Worm (Caenorhabditis elegans) whole organism, L4/young adult: ENCODE measurements around the gene dpf-2.

ENCODE experiments used
- W03F9.2 ChIP-seq: fragments of 150-350 bp; optimal IDR thresholded peaks from 2 replicates; lab custom pipeline; 2014; ENCODE audit warnings: missing biosample characterization, missing genetic modification characterization
- dao-5 ChIP-seq: sonication (generic microtip); optimal IDR thresholded peaks from 2 replicates; lab custom pipeline; 2016; ENCODE audit warnings: missing genotype, missing genetic modification characterization, moderate library complexity, missing compliant biosample characterization

DNA sequence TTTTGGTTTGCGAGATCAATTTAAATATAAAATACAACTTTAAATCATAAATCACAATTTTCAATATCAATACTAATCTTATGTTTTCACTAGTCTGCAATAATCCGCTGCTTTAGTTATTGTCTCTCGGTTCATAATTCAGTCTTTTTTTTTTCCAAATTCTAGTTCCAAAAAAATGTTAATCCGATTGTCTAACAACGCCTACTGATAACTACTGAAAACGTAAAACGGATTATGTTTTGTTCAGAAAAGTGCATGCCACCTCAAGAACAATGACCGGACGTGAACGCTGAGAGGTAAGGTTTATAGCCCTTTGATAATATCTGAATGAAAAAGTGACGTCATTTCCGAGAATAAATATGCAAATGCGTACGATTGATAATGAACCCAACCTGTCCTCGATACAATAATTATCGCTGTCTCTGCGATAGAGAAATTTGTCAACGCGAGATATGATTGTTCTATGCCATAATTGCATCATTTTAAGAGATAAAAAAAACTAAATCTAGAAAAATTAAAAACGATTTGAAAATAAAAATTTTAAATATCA lies 38.4 kb upstream of the dpf-2 start, which contains the start of gene sprr-2:
- TF ChIP-seq W03F9.2 (tag; lab: Kevin White, UChicago), result no peak
- TF ChIP-seq dao-5 (tag; lab: Kevin White, UChicago), result no peak
